Fruit fly (Drosophila melanogaster): ENCODE data around the gene Dyro.

Gene Dyro

dm6 chr3L:11303414-11304205 is 7.9 kb upstream of the Dyro start (continued):
- TF ChIP-seq twi (tag; optimal IDR thresholded peaks at IDR 0.05) (no peak), Dfd (GFP tag; optimal IDR thresholded peaks at IDR 0.05) (no peak), bab2 (GFP tag; optimal IDR thresholded peaks at IDR 0.05) (no peak), Sry-δ (GFP tag; optimal IDR thresholded peaks at IDR 0.05) (no peak), pho (GFP tag; optimal IDR thresholded peaks at IDR 0.05) (no peak), usp (GFP tag; optimal IDR thresholded peaks at IDR 0.05) (no peak), Bdp1 (GFP tag; optimal IDR thresholded peaks at IDR 0.05) (peak; percentile 12), Fer1 (GFP tag; optimal IDR thresholded peaks at IDR 0.05) (peak; percentile 26), Dref (GFP tag; IDR thresholded peaks at IDR 0.05) (no peak), Rx (GFP tag; IDR thresholded peaks at IDR 0.05) (peak; percentile 49), Optix (GFP tag; IDR thresholded peaks at IDR 0.05) (no peak), Gsc (GFP tag; IDR thresholded peaks at IDR 0.05) (no peak), Antp (GFP tag; optimal IDR thresholded peaks at IDR 0.05) (peak; percentile 18), CG7786 (GFP tag; optimal IDR thresholded peaks at IDR 0.05) (peak; percentile 32), danr (GFP tag; IDR thresholded peaks at IDR 0.05) (0 out of 2 replicates have a peak, but pooled peaks have one; percentile 12), ewg (GFP tag; optimal IDR thresholded peaks at IDR 0.05) (peak; percentile 22), trem (tag; optimal IDR thresholded peaks at IDR 0.05) (no peak), Hmx (GFP tag; optimal IDR thresholded peaks at IDR 0.05) (no peak), CG12942 (GFP tag; optimal IDR thresholded peaks at IDR 0.05) (no peak), Atf-2 (GFP tag; optimal IDR thresholded peaks at IDR 0.05) (peak; percentile 20), CG7987 (GFP tag; optimal IDR thresholded peaks at IDR 0.05) (no peak), CG31441 (GFP tag; IDR thresholded peaks at IDR 0.05) (no peak; the same call in 1 of the 2 replicates), HLH3B (GFP tag; IDR thresholded peaks at IDR 0.05) (no peak), ap (GFP tag; IDR thresholded peaks at IDR 0.05) (0 out of 2 replicates have a peak, but pooled peaks have one; percentile 5), fd102C (GFP tag; optimal IDR thresholded peaks at IDR 0.05) (no peak), Dll (GFP tag; IDR thresholded peaks at IDR 0.05; ENCODE audit: partially characterized antibody) (no peak), pum (GFP tag; optimal IDR thresholded peaks at IDR 0.05) (no peak), CG1792 (GFP tag; optimal IDR thresholded peaks at IDR 0.05) (peak; percentile 11), jumu (GFP tag; optimal IDR thresholded peaks at IDR 0.05) (no peak), peb (GFP tag; IDR thresholded peaks at IDR 0.05) (no peak), bowl (GFP tag; IDR thresholded peaks at IDR 0.05) (no peak), Elba2 (GFP tag; optimal IDR thresholded peaks at IDR 0.05) (no peak), Lhr (GFP tag; optimal IDR thresholded peaks at IDR 0.05) (no peak), CrebB (tag; optimal IDR thresholded peaks at IDR 0.05) (no peak), CG13624 (GFP tag; optimal IDR thresholded peaks at IDR 0.05) (peak; percentile 53), CG15073 (GFP tag; optimal IDR thresholded peaks at IDR 0.05) (no peak), Six4 (GFP tag; optimal IDR thresholded peaks at IDR 0.05) (peak; percentile 40), CG12071 (GFP tag; optimal IDR thresholded peaks at IDR 0.05) (no peak), CG18764 (GFP tag; optimal IDR thresholded peaks at IDR 0.05) (no peak), CG3995 (GFP tag; optimal IDR thresholded peaks at IDR 0.05) (no peak), btn (GFP tag; optimal IDR thresholded peaks at IDR 0.05) (no peak), Eip74EF (GFP tag; optimal IDR thresholded peaks at IDR 0.05) (peak in 1 of 2 experiments; percentile 18), odd (GFP tag; optimal IDR thresholded peaks at IDR 0.05) (no peak), CG10462 (GFP tag; optimal IDR thresholded peaks at IDR 0.05) (no peak), CG3847 (GFP tag; IDR thresholded peaks at IDR 0.05) (no peak), lab (GFP tag; optimal IDR thresholded peaks at IDR 0.05) (peak; percentile 65), D19A (tag; optimal IDR thresholded peaks at IDR 0.05) (peak; percentile 42), Oli (tag; optimal IDR thresholded peaks at IDR 0.05) (peak; percentile 63), Mrtf (GFP tag; IDR thresholded peaks at IDR 0.05) (0 out of 3 replicates have a peak, but pooled peaks have one; percentile 19), CG8944 (GFP tag; optimal IDR thresholded peaks at IDR 0.05) (peak; percentile 48), Spps (tag; optimal IDR thresholded peaks at IDR 0.05) (no peak)

Data from whole organism, embryonic.